Fruit fly (Drosophila melanogaster): Measurements from ENCODE around the gene CG17734.

Gene CG17734

dm6 chr3R:11230392-11230791 is 13.4 kb downstream of the CG17734 start, which contains the start of gene GCC88:
Gene GCC88 (minus strand): TSS chr3R:11230600.
- TF ChIP-seq EcR (GFP tag; optimal IDR thresholded peaks at IDR 0.05) (no peak), rn (GFP tag; IDR thresholded peaks at IDR 0.05) (no peak), Pif1B (GFP tag; optimal IDR thresholded peaks at IDR 0.05) (no peak), gl (tag; optimal IDR thresholded peaks at IDR 0.05) (no peak), D1 (tag; optimal IDR thresholded peaks at IDR 0.05) (no peak), CG9948 (tag; optimal IDR thresholded peaks at IDR 0.05) (no peak), Pif1A (GFP tag; optimal IDR thresholded peaks at IDR 0.05) (no peak), CG32121 (GFP tag; IDR thresholded peaks at IDR 0.05) (no peak), fd96Ca (GFP tag; IDR thresholded peaks at IDR 0.05) (no peak), CG10348 (GFP tag; IDR thresholded peaks at IDR 0.05) (no peak), CG17806 (tag; optimal IDR thresholded peaks at IDR 0.05) (no peak), CG8159 (tag; optimal IDR thresholded peaks at IDR 0.05) (no peak), CG8301 (tag; optimal IDR thresholded peaks at IDR 0.05) (no peak), Ets98B (GFP tag; IDR thresholded peaks at IDR 0.05) (no peak)

dm6 chr3R:11226496-11226895 is 17.3 kb downstream of the CG17734 start, which contains the start of gene CG17726:
Gene CG17726 (plus strand): TSS chr3R:11226762.
- no peak for TF ChIP-seq Pif1A (GFP tag; optimal IDR thresholded peaks at IDR 0.05)
- peak; percentile 42 for TF ChIP-seq EcR (GFP tag; optimal IDR thresholded peaks at IDR 0.05)
- no peak for TF ChIP-seq CG13204 (GFP tag; optimal IDR thresholded peaks at IDR 0.05)
- peak; percentile 95 for TF ChIP-seq CG17806 (tag; optimal IDR thresholded peaks at IDR 0.05)
- peak; percentile 98 for TF ChIP-seq CG8159 (tag; optimal IDR thresholded peaks at IDR 0.05)
- TF ChIP-seq CG4496 (GFP tag; IDR thresholded peaks at IDR 0.05) = peak; percentile 99
- peak; percentile 69; the same call in 2 of the 3 replicates for TF ChIP-seq fd96Ca (GFP tag; IDR thresholded peaks at IDR 0.05)
- peak; percentile 98 for TF ChIP-seq CG15710 (tag; optimal IDR thresholded peaks at IDR 0.05)
- peak; percentile 90 for TF ChIP-seq gl (tag; optimal IDR thresholded peaks at IDR 0.05)
- TF ChIP-seq CG32121 (GFP tag; IDR thresholded peaks at IDR 0.05) = peak; percentile 97
- TF ChIP-seq D1 (tag; optimal IDR thresholded peaks at IDR 0.05) = no peak
- TF ChIP-seq Snoo (tag; optimal IDR thresholded peaks at IDR 0.05) = peak; percentile 98
- TF ChIP-seq CG10348 (GFP tag; IDR thresholded peaks at IDR 0.05) = peak; percentile 81
- TF ChIP-seq CG14655 (GFP tag; optimal IDR thresholded peaks at IDR 0.05) = no peak
- TF ChIP-seq CG9948 (tag; optimal IDR thresholded peaks at IDR 0.05) = peak; percentile 95
- TF ChIP-seq Pif1B (GFP tag; optimal IDR thresholded peaks at IDR 0.05) = no peak
- TF ChIP-seq CG34367 (tag; optimal IDR thresholded peaks at IDR 0.05) = peak; percentile 97
- peak; percentile 98 for TF ChIP-seq Ets98B (GFP tag; IDR thresholded peaks at IDR 0.05)
- TF ChIP-seq CG8301 (tag; optimal IDR thresholded peaks at IDR 0.05) = peak; percentile 96
- TF ChIP-seq rn (GFP tag; IDR thresholded peaks at IDR 0.05) = peak; percentile 95
- TF ChIP-seq CG12605 (GFP tag; IDR thresholded peaks at IDR 0.05) = peak; percentile 99

- TF ChIP-seq CG4496 (GFP tag; IDR thresholded peaks at IDR 0.05) = no peak
- no peak for TF ChIP-seq CG10348 (GFP tag; IDR thresholded peaks at IDR 0.05)
- no peak for TF ChIP-seq CG34367 (tag; optimal IDR thresholded peaks at IDR 0.05)
- TF ChIP-seq Pif1B (GFP tag; optimal IDR thresholded peaks at IDR 0.05) = no peak
- TF ChIP-seq D1 (tag; optimal IDR thresholded peaks at IDR 0.05) = no peak
- no peak for TF ChIP-seq CG8301 (tag; optimal IDR thresholded peaks at IDR 0.05)
- no peak for TF ChIP-seq gl (tag; optimal IDR thresholded peaks at IDR 0.05)
Observed at dm6 chr3R:11225220-11225619, 18.6 kb downstream of the CG17734 start, which contains the start of gene scpr-C. Gene scpr-C (plus strand): TSS chr3R:11225520.

- TF ChIP-seq fd96Ca (GFP tag; IDR thresholded peaks at IDR 0.05) = no peak
Observed at dm6 chr3R:11224478-11224877, 19.3 kb downstream of the CG17734 start.

- TF ChIP-seq CG12605 (GFP tag; IDR thresholded peaks at IDR 0.05) (no peak), CG14655 (GFP tag; optimal IDR thresholded peaks at IDR 0.05) (no peak), Pif1B (GFP tag; optimal IDR thresholded peaks at IDR 0.05) (no peak), CG4496 (GFP tag; IDR thresholded peaks at IDR 0.05) (no peak)
Observed at dm6 chr3R:11222587-11222986, 21.2 kb downstream of the CG17734 start.

- TF ChIP-seq CG9948 (tag; optimal IDR thresholded peaks at IDR 0.05) = no peak
- no peak for TF ChIP-seq rn (GFP tag; IDR thresholded peaks at IDR 0.05)
- TF ChIP-seq Pif1B (GFP tag; optimal IDR thresholded peaks at IDR 0.05) = no peak
- TF ChIP-seq Snoo (tag; optimal IDR thresholded peaks at IDR 0.05) = peak; percentile 81
- peak; percentile 81 for TF ChIP-seq CG12605 (GFP tag; IDR thresholded peaks at IDR 0.05)
- TF ChIP-seq CG34367 (tag; optimal IDR thresholded peaks at IDR 0.05) = peak; percentile 58
- TF ChIP-seq CG10348 (GFP tag; IDR thresholded peaks at IDR 0.05) = no peak
- no peak for TF ChIP-seq Pif1A (GFP tag; optimal IDR thresholded peaks at IDR 0.05)
- TF ChIP-seq EcR (GFP tag; optimal IDR thresholded peaks at IDR 0.05) = peak; percentile 16
- TF ChIP-seq CG8159 (tag; optimal IDR thresholded peaks at IDR 0.05) = peak; percentile 59
- TF ChIP-seq CG15710 (tag; optimal IDR thresholded peaks at IDR 0.05) = peak; percentile 49
- TF ChIP-seq CG32121 (GFP tag; IDR thresholded peaks at IDR 0.05) = peak; percentile 74
- no peak for TF ChIP-seq CG13204 (GFP tag; optimal IDR thresholded peaks at IDR 0.05)
- no peak for TF ChIP-seq CG14655 (GFP tag; optimal IDR thresholded peaks at IDR 0.05)
- TF ChIP-seq CG17806 (tag; optimal IDR thresholded peaks at IDR 0.05) = peak; percentile 31
- TF ChIP-seq CG4496 (GFP tag; IDR thresholded peaks at IDR 0.05) = peak; percentile 78
- TF ChIP-seq CG8301 (tag; optimal IDR thresholded peaks at IDR 0.05) = no peak
- TF ChIP-seq fd96Ca (GFP tag; IDR thresholded peaks at IDR 0.05) = no peak
- no peak for TF ChIP-seq D1 (tag; optimal IDR thresholded peaks at IDR 0.05)
- TF ChIP-seq gl (tag; optimal IDR thresholded peaks at IDR 0.05) = peak; percentile 56
- peak; percentile 61 for TF ChIP-seq Ets98B (GFP tag; IDR thresholded peaks at IDR 0.05)
Observed at dm6 chr3R:11221437-11222230, 22.2 kb downstream of the CG17734 start, which contains the start of the genes CG6693 and RpL3. Gene CG6693 (minus strand): TSS chr3R:11221639. Gene RpL3 (plus strand): TSS chr3R:11221894.
